Worm (Caenorhabditis elegans) whole organism, L3 larva: Measurements from ENCODE around the gene cchl-1.

Experiments
- R02D3.7 ChIP-seq: fragments of 150-350 bp; optimal IDR thresholded peaks from 2 replicates; lab custom pipeline; 2014; ENCODE audit warnings: missing biosample characterization, missing genetic modification characterization
- ZK546.5 ChIP-seq: sonication (generic microtip); optimal IDR thresholded peaks from 2 replicates; lab custom pipeline; 2017; ENCODE audit warnings: missing biosample characterization, missing genetic modification characterization
- aly-2 ChIP-seq: fragments of 150-350 bp; optimal IDR thresholded peaks from 2 replicates; lab custom pipeline; 2014; ENCODE audit warnings: missing biosample characterization, missing genetic modification characterization
- ama-1 ChIP-seq: fragments of 150-350 bp; optimal IDR thresholded peaks from 2 replicates; lab custom pipeline; 2018
- ceh-16 ChIP-seq: sonication (generic microtip); optimal IDR thresholded peaks from 2 replicates; lab custom pipeline; 2017; ENCODE audit warnings: missing biosample characterization, missing genetic modification characterization
- ceh-82 ChIP-seq: fragments of 150-350 bp; optimal IDR thresholded peaks from 2 replicates; lab custom pipeline; 2014; ENCODE audit warnings: missing biosample characterization, missing genetic modification characterization
- ceh-9 ChIP-seq: sonication (generic microtip); optimal IDR thresholded peaks from 2 replicates; lab custom pipeline; 2018; ENCODE audit warnings: missing biosample characterization, missing genetic modification characterization
- daf-12 ChIP-seq: fragments of 150-350 bp; optimal IDR thresholded peaks from 2 replicates; lab custom pipeline; 2014; ENCODE audit warnings: missing biosample characterization, missing genetic modification reagents, missing genetic modification characterization
- egl-27 ChIP-seq: sonication (generic microtip); optimal IDR thresholded peaks from 4 replicates; lab custom pipeline; 2017; ENCODE audit warnings: missing biosample characterization, missing genetic modification reagents, missing genetic modification characterization
- elt-1 ChIP-seq: fragments of 150-350 bp; optimal IDR thresholded peaks from 2 replicates; lab custom pipeline; 2014; ENCODE audit warnings: missing biosample characterization, missing genetic modification characterization
- elt-2 ChIP-seq: sonication (generic microtip); optimal IDR thresholded peaks from 2 replicates; lab custom pipeline; 2016; ENCODE audit warnings: missing genetic modification reagents, mild to moderate bottlenecking, missing genetic modification characterization, missing compliant biosample characterization
- elt-3 ChIP-seq, 3 experiments: fragments of 150-350 bp in 1 of 3; sonication (generic microtip) in 2 of 3; optimal IDR thresholded peaks; 2 replicates in 2 of 3; 4 replicates in 1 of 3; lab custom pipeline; 2014 to 2017; ENCODE audit warnings: missing biosample characterization in 3 of 3, missing genetic modification characterization in 3 of 3
- fkh-10 ChIP-seq: sonication (generic microtip); optimal IDR thresholded peaks from 2 replicates; lab custom pipeline; 2017; ENCODE audit warnings: missing biosample characterization, missing genetic modification reagents, missing genetic modification characterization
- fos-1 ChIP-seq: fragments of 150-350 bp; optimal IDR thresholded peaks from 2 replicates; lab custom pipeline; 2014; ENCODE audit warnings: missing biosample characterization, missing genetic modification characterization
- jun-1 ChIP-seq: fragments of 150-350 bp; optimal IDR thresholded peaks from 2 replicates; lab custom pipeline; 2014; ENCODE audit warnings: missing biosample characterization, missing genetic modification reagents, missing genetic modification characterization
- lin-15B ChIP-seq: fragments of 150-350 bp; optimal IDR thresholded peaks from 2 replicates; lab custom pipeline; 2014; ENCODE audit warnings: missing biosample characterization, missing genetic modification characterization
- lin-39 ChIP-seq: fragments of 150-350 bp; optimal IDR thresholded peaks from 2 replicates; lab custom pipeline; 2018; ENCODE audit warnings: missing biosample characterization, missing genetic modification reagents, missing genetic modification characterization
- lsy-12 ChIP-seq: sonication (generic microtip); optimal IDR thresholded peaks from 2 replicates; lab custom pipeline; 2016; ENCODE audit warnings: mild to moderate bottlenecking, missing genetic modification characterization, missing compliant biosample characterization
- mdl-1 ChIP-seq: fragments of 150-350 bp; optimal IDR thresholded peaks from 2 replicates; lab custom pipeline; 2014; ENCODE audit warnings: missing biosample characterization, missing genetic modification characterization
- nfya-1 ChIP-seq: sonication (generic microtip); optimal IDR thresholded peaks from 2 replicates; lab custom pipeline; 2017; ENCODE audit warnings: missing genetic modification characterization, mild to moderate bottlenecking, missing compliant biosample characterization, antibody characterized with exemption, moderate library complexity; ENCODE audit not compliant: insufficient read depth
- nhr-11 ChIP-seq: fragments of 150-350 bp; optimal IDR thresholded peaks from 2 replicates; lab custom pipeline; 2014; ENCODE audit warnings: missing biosample characterization, missing genetic modification characterization
- nhr-25 ChIP-seq: sonication (generic microtip); optimal IDR thresholded peaks from 2 replicates; lab custom pipeline; 2017; ENCODE audit warnings: missing biosample characterization, missing genetic modification characterization
- nhr-28 ChIP-seq: fragments of 150-350 bp; optimal IDR thresholded peaks from 2 replicates; lab custom pipeline; 2014; ENCODE audit warnings: missing biosample characterization, missing genetic modification characterization
- nhr-43 ChIP-seq: sonication (generic microtip); optimal IDR thresholded peaks from 2 replicates; lab custom pipeline; 2016; ENCODE audit warnings: mild to moderate bottlenecking, missing genetic modification characterization, missing compliant biosample characterization; ENCODE audit not compliant: poor library complexity, severe bottlenecking
- nhr-77 ChIP-seq: fragments of 150-350 bp; optimal IDR thresholded peaks from 2 replicates; lab custom pipeline; 2014; ENCODE audit warnings: missing biosample characterization, missing genetic modification characterization
- pha-4 ChIP-seq: fragments of 150-350 bp; optimal IDR thresholded peaks from 2 replicates; lab custom pipeline; 2014; ENCODE audit warnings: missing biosample characterization, missing genetic modification reagents, missing genetic modification characterization
- pqm-1 ChIP-seq: fragments of 150-350 bp; optimal IDR thresholded peaks from 2 replicates; lab custom pipeline; 2017; ENCODE audit warnings: missing biosample characterization, missing genetic modification characterization, inconsistent platforms
- sea-2 ChIP-seq: fragments of 150-350 bp; sonication (generic microtip); optimal IDR thresholded peaks from 4 replicates; lab custom pipeline; 2014; ENCODE audit warnings: missing biosample characterization, missing genetic modification reagents, missing genetic modification characterization
- snpc-4 ChIP-seq: fragments of 150-350 bp; optimal IDR thresholded peaks from 2 replicates; lab custom pipeline; 2014; ENCODE audit warnings: missing biosample characterization, missing genetic modification characterization
- tbx-2 ChIP-seq: sonication (generic microtip); optimal IDR thresholded peaks from 2 replicates; lab custom pipeline; 2016; ENCODE audit warnings: mild to moderate bottlenecking, missing genetic modification characterization, missing compliant biosample characterization
- unc-62 ChIP-seq: fragments of 150-350 bp; sonication (generic microtip); optimal IDR thresholded peaks from 4 replicates; lab custom pipeline; 2014; ENCODE audit warnings: missing biosample characterization, missing genetic modification reagents, missing genetic modification characterization
- zag-1 ChIP-seq: fragments of 150-350 bp; optimal IDR thresholded peaks from 2 replicates; lab custom pipeline; 2014; ENCODE audit warnings: missing biosample characterization, missing genetic modification characterization
- ztf-4 ChIP-seq: fragments of 150-350 bp; optimal IDR thresholded peaks from 2 replicates; lab custom pipeline; 2014; ENCODE audit warnings: missing biosample characterization, missing genetic modification characterization

Gene cchl-1

DNA sequence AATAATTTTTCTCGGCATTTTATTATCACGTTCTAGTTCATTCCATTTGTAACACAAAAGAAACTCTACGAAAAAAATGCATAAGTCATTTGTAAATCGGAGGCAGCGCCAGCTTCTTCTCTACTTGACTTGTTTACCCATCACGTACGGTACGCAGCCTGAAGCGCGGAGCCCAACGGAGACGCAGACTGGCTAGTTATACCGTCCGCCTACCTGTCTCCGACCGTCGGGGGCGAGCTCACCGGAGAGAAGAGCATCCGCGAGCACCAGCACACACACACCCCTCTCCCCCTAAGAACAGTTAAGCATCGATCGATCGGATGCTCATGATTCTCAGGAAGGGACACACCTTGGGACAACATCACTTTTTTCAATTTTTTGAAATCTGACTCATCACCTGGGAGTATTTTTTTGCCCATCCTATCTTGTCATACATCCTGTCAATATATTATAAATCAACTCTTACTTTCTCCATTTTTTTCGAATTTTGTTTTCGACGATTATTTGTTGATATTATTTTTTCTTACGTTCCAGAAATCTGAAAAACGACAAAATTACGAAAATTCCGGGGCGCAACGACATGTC is 14.3 kb downstream of the cchl-1 start, which contains the start of gene plpr-1:
plpr-1 (plus strand) TSS at position 535 of the 585 bp plus-strand sequence.
- TF ChIP-seq nhr-25 (tag; lab: Kevin White, UChicago): no peak
- no peak for TF ChIP-seq ama-1 (lab: Kevin White, UChicago)
- no peak for TF ChIP-seq fos-1 (tag; lab: Kevin White, UChicago)
- TF ChIP-seq jun-1: no peak
- TF ChIP-seq R02D3.7 (tag; lab: Kevin White, UChicago): no peak
- no peak for TF ChIP-seq ztf-4 (tag; lab: Kevin White, UChicago)
- no peak for TF ChIP-seq sea-2

DNA sequence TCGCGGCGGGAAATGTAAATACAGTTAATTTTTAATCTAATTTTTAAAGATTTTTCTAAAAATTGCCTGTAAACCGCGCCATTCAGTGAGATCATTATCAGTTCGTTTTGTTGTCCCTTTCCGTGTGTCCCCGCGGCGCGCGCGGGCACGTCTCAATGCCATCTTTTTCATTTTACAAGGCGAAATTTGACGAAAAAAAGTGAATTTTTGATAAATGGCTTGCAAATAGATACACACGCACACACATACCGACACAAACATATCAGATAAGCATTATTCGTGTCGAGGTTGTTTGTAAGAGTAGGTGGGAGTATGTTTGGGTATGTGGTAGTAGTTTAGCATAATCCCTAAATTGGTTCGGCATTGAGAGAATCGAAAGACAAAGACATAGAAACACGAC is 30.4 kb downstream of the cchl-1 start:
- peak; percentile 82 for TF ChIP-seq elt-1 (tag; lab: Kevin White, UChicago)
- no peak for TF ChIP-seq elt-3 (tag; optimal IDR thresholded peaks at IDR 0.05; lab: Kevin White, UChicago)
- TF ChIP-seq nhr-43 (tag; lab: Kevin White, UChicago): no peak
- TF ChIP-seq ceh-9 (tag; lab: Kevin White, UChicago): no peak
- no peak for TF ChIP-seq nhr-11
- no peak for TF ChIP-seq fkh-10 (GFP tag; lab: Kevin White, UChicago)
- no peak for TF ChIP-seq tbx-2
- no peak for TF ChIP-seq nhr-77 (tag; lab: Kevin White, UChicago)
- no peak for TF ChIP-seq mdl-1 (tag; lab: Kevin White, UChicago)
- TF ChIP-seq nhr-25 (tag; lab: Kevin White, UChicago): peak; percentile 78
- TF ChIP-seq ztf-4 (tag; lab: Kevin White, UChicago): no peak
- TF ChIP-seq elt-2 (tag; lab: Kevin White, UChicago): no peak
- no peak for TF ChIP-seq lin-39
- TF ChIP-seq lsy-12 (tag; lab: Kevin White, UChicago): no peak
- no peak for TF ChIP-seq unc-62 (GFP tag; lab: Kevin White, UChicago)
- no peak for TF ChIP-seq pha-4 (tag; lab: Kevin White, UChicago)
- TF ChIP-seq zag-1 (tag; lab: Kevin White, UChicago): no peak
- TF ChIP-seq, all 47 proteins: peak for 2

DNA sequence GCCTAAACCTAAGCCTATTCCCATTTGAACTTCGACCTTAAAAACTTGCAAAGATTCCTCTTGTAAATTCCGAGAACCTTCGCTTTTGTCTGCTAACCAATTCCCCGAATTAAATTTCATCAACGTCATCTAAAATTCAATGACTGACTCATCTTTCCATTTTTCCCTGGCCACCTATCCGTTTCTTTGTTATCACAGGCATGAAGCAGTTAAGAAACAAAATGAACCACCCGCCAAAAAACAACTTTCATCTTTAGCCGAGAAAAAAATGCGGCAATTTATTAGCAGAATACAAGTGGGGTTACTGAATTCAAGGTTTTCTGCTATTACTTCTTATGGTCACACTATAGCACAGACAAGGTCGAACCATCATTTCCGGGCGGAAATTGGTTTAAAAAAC is 31.5 kb downstream of the cchl-1 start:
- TF ChIP-seq lin-39 (no peak), nhr-77 (tag; lab: Kevin White, UChicago) (no peak), ceh-9 (tag; lab: Kevin White, UChicago) (no peak), daf-12 (tag; lab: Kevin White, UChicago) (no peak), egl-27 (no peak), nhr-28 (tag; lab: Kevin White, UChicago) (no peak), pqm-1 (no peak), snpc-4 (tag; lab: Kevin White, UChicago) (no peak), fos-1 (tag; lab: Kevin White, UChicago) (no peak), ceh-16 (tag; lab: Kevin White, UChicago) (no peak), lin-15B (no peak), zag-1 (tag; lab: Kevin White, UChicago) (no peak), ama-1 (lab: Kevin White, UChicago) (no peak), elt-2 (tag; lab: Kevin White, UChicago) (no peak), ceh-82 (no peak)

DNA sequence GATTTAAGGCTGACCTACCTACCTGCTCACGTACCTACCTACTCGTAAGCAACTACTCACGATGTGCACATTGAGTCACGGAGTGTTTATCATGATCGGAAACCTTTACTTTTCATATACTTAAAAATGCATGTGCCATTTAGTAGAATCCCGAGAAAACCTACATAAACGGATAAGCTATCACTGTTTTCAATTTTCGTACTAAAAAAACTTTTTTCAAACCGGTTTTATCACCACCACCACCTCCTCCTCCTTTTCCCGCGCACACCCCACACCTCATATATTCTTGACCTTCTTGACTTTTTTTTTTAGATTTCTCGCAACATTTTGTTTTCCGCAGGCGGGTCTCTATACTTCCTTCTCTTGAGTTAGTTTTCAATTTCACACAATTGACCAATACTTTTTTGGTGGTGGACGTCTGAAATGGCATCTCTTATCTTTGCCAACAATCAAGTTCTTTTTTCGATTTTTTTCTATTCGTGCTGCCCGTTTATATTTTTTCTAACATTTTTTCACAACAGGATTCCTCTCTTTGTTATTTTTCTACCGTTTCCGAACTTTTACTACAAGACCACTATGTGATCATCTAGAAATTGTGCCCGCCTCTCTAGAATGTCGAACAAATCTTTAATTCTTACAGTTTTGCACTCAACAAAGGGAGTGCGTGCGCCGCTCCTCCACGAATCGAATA is 33.5 kb downstream of the cchl-1 start, which contains the start of gene srap-1:
srap-1 (plus strand) TSS at position 641 of the 691 bp plus-strand sequence.
- TF ChIP-seq nhr-25 (tag; lab: Kevin White, UChicago) (peak; percentile 6), aly-2 (tag; lab: Kevin White, UChicago) (no peak), ZK546.5 (tag; lab: Kevin White, UChicago) (no peak), elt-1 (tag; lab: Kevin White, UChicago) (peak; percentile 46), zag-1 (tag; lab: Kevin White, UChicago) (no peak), nfya-1 (tag; lab: Kevin White, UChicago) (no peak)
